Worm (Caenorhabditis elegans): Measurements from ENCODE around the gene twk-5.

Gene twk-5

DNA sequence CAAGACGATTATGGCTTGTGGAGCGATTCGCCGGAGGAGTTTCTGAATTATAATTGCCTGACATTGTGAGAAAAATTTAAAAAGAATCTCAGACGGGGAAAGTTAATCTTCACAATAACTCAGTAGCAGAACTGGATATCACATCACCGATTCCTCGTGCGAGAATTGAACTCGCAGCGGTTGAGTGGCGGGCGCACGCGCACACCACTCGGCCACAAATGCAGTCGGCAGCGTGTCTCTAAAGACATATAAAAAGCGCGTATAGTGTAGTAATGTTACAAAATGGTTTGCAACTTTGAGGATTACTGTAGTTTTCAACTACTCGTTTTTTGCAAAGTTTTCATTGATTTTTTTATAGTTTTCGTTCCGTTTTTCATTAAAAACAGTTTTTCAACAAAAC lies 500 bp downstream of the twk-5 start (continued):
- TF ChIP-seq mdt-29 (GFP tag; IDR thresholded peaks at IDR 0.05) (peak; percentile 87), zfp-3 (GFP tag; conservative IDR thresholded peaks at IDR 0.05) (0 out of 2 replicates have a peak, but pooled peaks have one; percentile 48), ztf-7 (tag; optimal IDR thresholded peaks at IDR 0.05) (no peak)

- TF ChIP-seq saeg-2 (GFP tag; IDR thresholded peaks at IDR 0.05) (no peak), unc-62 (GFP tag; optimal IDR thresholded peaks at IDR 0.05 in 1 of 2) (peak in 1 of 2 experiments; percentile 73), unc-62 (tag; optimal IDR thresholded peaks at IDR 0.05) (no peak)
Observed at ce11 chrII:11479076-11479475, 6.0 kb downstream of the twk-5 start, which contains the start of gene W02B12.12. TSS of gene W02B12.12 (minus strand) at chrII:11479176.

- TF ChIP-seq nhr-237 (tag; optimal IDR thresholded peaks at IDR 0.05) (no peak), nhr-77 (tag; optimal IDR thresholded peaks at IDR 0.05) (no peak), ZK546.5 (tag; optimal IDR thresholded peaks at IDR 0.05) (no peak), fos-1 (tag; optimal IDR thresholded peaks at IDR 0.05) (no peak), R02D3.7 (tag; optimal IDR thresholded peaks at IDR 0.05) (no peak), fkh-10 (GFP tag; optimal IDR thresholded peaks at IDR 0.05) (no peak), F10B5.3 (tag; optimal IDR thresholded peaks at IDR 0.05) (no peak), mes-2 (tag; optimal IDR thresholded peaks at IDR 0.05; ENCODE audit: poor library complexity, severe bottlenecking) (no peak), daf-19 (GFP tag; conservative IDR thresholded peaks at IDR 0.05) (no peak)
Observed at ce11 chrII:11476410-11476809, 8.7 kb downstream of the twk-5 start, which contains the start of gene W02B12.16. TSS of gene W02B12.16 (minus strand) at chrII:11476510.

DNA sequence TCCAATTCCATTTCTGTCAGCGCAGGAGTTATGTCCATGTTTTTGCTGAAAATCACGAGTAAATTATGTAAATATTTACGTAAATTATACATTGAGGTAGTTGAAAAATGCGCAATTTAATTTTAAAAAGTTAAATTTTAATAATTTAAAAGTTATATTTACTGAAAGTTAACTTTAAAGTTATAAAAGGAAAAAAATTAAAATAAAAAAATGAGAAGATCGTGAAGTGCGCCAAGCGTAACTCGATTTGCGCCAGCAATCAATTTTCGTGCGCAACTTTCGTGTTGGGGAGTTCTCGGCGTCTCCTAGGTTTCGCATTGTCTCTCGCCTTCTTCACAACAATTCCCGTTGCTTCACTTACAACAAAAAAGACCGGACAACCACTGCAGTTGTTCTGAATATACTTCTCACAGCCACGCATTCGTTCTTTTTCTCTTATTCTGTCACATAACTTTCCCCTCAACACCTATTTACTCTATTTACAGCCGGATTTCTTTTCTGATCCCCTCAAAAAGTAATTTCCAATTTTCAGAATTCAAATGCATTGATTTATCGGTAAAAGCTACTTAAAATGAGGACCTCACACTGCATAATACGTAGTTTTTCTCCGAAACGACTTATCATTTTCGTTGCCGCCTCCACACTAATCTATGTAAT lies 11.4 kb downstream of the twk-5 start, which contains the start of the genes metl-1 and W02B12.11:
Gene metl-1, minus strand, starts transcription at position 51 of the 657 bp plus-strand sequence.
Gene W02B12.11, plus strand, starts transcription at position 337 of the 657 bp plus-strand sequence.
- TF ChIP-seq T26A8.4 (GFP tag; IDR thresholded peaks at IDR 0.05) (peak; percentile 92), set-16 (GFP tag; IDR thresholded peaks at IDR 0.05) (peak; percentile 32; the same call in 1 of the 2 replicates), php-3 (GFP tag; IDR thresholded peaks at IDR 0.05) (peak; percentile 37; the same call in 1 of the 2 replicates), ztf-11 (tag; optimal IDR thresholded peaks at IDR 0.05) (no peak), arid-1 (GFP tag; conservative IDR thresholded peaks at IDR 0.05) (peak; percentile 75), F26F4.8 (GFP tag; conservative IDR thresholded peaks at IDR 0.05) (no peak), mxl-3 (GFP tag; optimal IDR thresholded peaks at IDR 0.05) (peak; percentile 24), madf-9 (GFP tag; conservative IDR thresholded peaks at IDR 0.05) (peak; percentile 62), lin-38 (GFP tag; IDR thresholded peaks at IDR 0.05) (peak; percentile 88), snpc-1.2 (GFP tag; IDR thresholded peaks at IDR 0.05) (no peak; the same call in 1 of the 2 replicates), nhr-237 (tag; optimal IDR thresholded peaks at IDR 0.05) (no peak), dve-1 (tag; optimal IDR thresholded peaks at IDR 0.05; ENCODE audit: insufficient read depth) (peak; percentile 88), daf-19 (GFP tag; conservative IDR thresholded peaks at IDR 0.05) (no peak), daf-16 (GFP tag; optimal IDR thresholded peaks at IDR 0.05) (peak in 1 of 2 experiments; percentile 35), daf-16 (tag; optimal IDR thresholded peaks at IDR 0.05) (peak; percentile 79), Y105C5A.15 (GFP tag; IDR thresholded peaks at IDR 0.05) (no peak), zip-11 (GFP tag; IDR thresholded peaks at IDR 0.05) (no peak), ZK546.5 (tag; optimal IDR thresholded peaks at IDR 0.05) (no peak), dmd-9 (GFP tag; IDR thresholded peaks at IDR 0.05) (no peak), nhr-42 (GFP tag; IDR thresholded peaks at IDR 0.05) (no peak), R02D3.7 (tag; optimal IDR thresholded peaks at IDR 0.05) (no peak), zag-1 (tag; optimal IDR thresholded peaks at IDR 0.05) (no peak), D1046.2 (GFP tag; IDR thresholded peaks at IDR 0.05) (no peak), saeg-2 (GFP tag; IDR thresholded peaks at IDR 0.05) (0 out of 2 replicates have a peak, but pooled peaks have one; percentile 66), tag-97 (GFP tag; IDR thresholded peaks at IDR 0.05) (no peak), mxl-2 (GFP tag; conservative IDR thresholded peaks at IDR 0.05) (no peak), aha-1 (tag) (peak; percentile 31), nhr-28 (tag; optimal IDR thresholded peaks at IDR 0.05) (no peak), lin-29 (GFP tag; IDR thresholded peaks at IDR 0.05) (peak; percentile 71; the same call in 1 of the 2 replicates), aly-2 (tag; optimal IDR thresholded peaks at IDR 0.05) (no peak), unc-62 (GFP tag; optimal IDR thresholded peaks at IDR 0.05 in 1 of 2) (peak in 1 of 2 experiments; percentile 88), unc-62 (tag; optimal IDR thresholded peaks at IDR 0.05) (no peak), daf-8 (GFP tag; IDR thresholded peaks at IDR 0.05) (no peak), hlh-11 (tag; optimal IDR thresholded peaks at IDR 0.05) (peak; percentile 83), snpc-4 (tag; optimal IDR thresholded peaks at IDR 0.05) (no peak), dmd-8 (GFP tag; IDR thresholded peaks at IDR 0.05) (no peak), ces-1 (GFP tag; optimal IDR thresholded peaks at IDR 0.05) (no peak)
